Fruit fly (Drosophila melanogaster): ENCODE data around the gene Rheb.

Rheb gene

DNA sequence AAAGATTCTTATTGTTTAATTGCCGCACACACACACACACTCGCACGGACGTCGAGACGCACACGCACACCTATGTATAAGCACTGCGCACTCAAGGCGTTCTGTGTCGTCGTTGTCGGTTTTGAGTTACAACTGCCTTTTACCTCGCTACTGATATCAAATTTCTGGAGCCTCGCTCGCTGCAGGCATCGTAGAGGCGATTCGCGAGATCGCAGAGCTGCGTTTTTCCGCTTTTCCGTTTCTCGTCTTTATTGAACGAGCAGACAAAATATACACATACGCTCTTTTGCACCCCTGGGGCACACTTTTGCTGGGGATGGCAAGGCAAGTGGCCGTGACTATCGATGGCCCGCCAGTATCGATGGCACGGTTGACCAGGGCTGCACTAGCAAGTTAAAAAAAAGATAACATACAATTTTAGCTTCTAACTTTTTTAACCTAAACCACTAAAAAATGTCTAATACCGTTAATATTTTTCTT, 21.2 kb upstream of the Rheb start, which contains the start of gene CG2519 (continued):
- no peak for TF ChIP-seq CG15601 (tag; optimal IDR thresholded peaks at IDR 0.05)
- peak; percentile 93 for TF ChIP-seq YL-1 (GFP tag; optimal IDR thresholded peaks at IDR 0.05)
- TF ChIP-seq CG15073 (GFP tag; optimal IDR thresholded peaks at IDR 0.05) = no peak
- TF ChIP-seq Six4 (GFP tag; optimal IDR thresholded peaks at IDR 0.05) = peak; percentile 51
- TF ChIP-seq gcm2 (GFP tag; optimal IDR thresholded peaks at IDR 0.05) = no peak
- TF ChIP-seq CG11695 (GFP tag; IDR thresholded peaks at IDR 0.05) = 0 out of 3 replicates have a peak, but pooled peaks have one; percentile 19
- TF ChIP-seq Ets97D (GFP tag; optimal IDR thresholded peaks at IDR 0.05) = peak; percentile 77
- no peak for TF ChIP-seq Dip2 (GFP tag; IDR thresholded peaks at IDR 0.05)
- TF ChIP-seq CG9876 (GFP tag; optimal IDR thresholded peaks at IDR 0.05) = no peak
- TF ChIP-seq twi (tag; optimal IDR thresholded peaks at IDR 0.05) = no peak
- peak; percentile 15 for TF ChIP-seq CG18619 (GFP tag; optimal IDR thresholded peaks at IDR 0.05)
- TF ChIP-seq CG10543 (GFP tag; optimal IDR thresholded peaks at IDR 0.05) = peak; percentile 61
- peak; percentile 11 for TF ChIP-seq p53 (GFP tag; optimal IDR thresholded peaks at IDR 0.05)
- TF ChIP-seq Gug (GFP tag; IDR thresholded peaks at IDR 0.05) = peak; percentile 74; the same call in 2 of the 4 replicates
- TF ChIP-seq lov (optimal IDR thresholded peaks at IDR 0.05) = no peak
- 0 out of 3 replicates have a peak, but pooled peaks have one; percentile 53 for TF ChIP-seq lov (GFP tag; IDR thresholded peaks at IDR 0.05)
- no peak for TF ChIP-seq zf30C (GFP tag; optimal IDR thresholded peaks at IDR 0.05)
- peak; percentile 70 for TF ChIP-seq CG10366 (GFP tag; IDR thresholded peaks at IDR 0.05)
- TF ChIP-seq Fer2 (tag; optimal IDR thresholded peaks at IDR 0.05) = peak; percentile 27
- peak; percentile 74 for TF ChIP-seq Xbp1 (GFP tag; optimal IDR thresholded peaks at IDR 0.05)
- peak; percentile 81 for TF ChIP-seq CG34224 (GFP tag; IDR thresholded peaks at IDR 0.05; ENCODE audit: partially characterized antibody)
- no peak for TF ChIP-seq abd-A (tag; optimal IDR thresholded peaks at IDR 0.05)
- TF ChIP-seq pnt (GFP tag; optimal IDR thresholded peaks at IDR 0.05) = peak; percentile 19
- no peak for TF ChIP-seq NK7.1 (GFP tag; optimal IDR thresholded peaks at IDR 0.05)
- TF ChIP-seq pho (GFP tag; optimal IDR thresholded peaks at IDR 0.05) = peak; percentile 77
- TF ChIP-seq gro (GFP tag; optimal IDR thresholded peaks at IDR 0.05) = peak; percentile 80
- peak; percentile 73 for TF ChIP-seq Myb (GFP tag; optimal IDR thresholded peaks at IDR 0.05)
- TF ChIP-seq Dp (GFP tag; optimal IDR thresholded peaks at IDR 0.05) = peak; percentile 58
- no peak for TF ChIP-seq fru (optimal IDR thresholded peaks at IDR 0.05)
- TF ChIP-seq CG12071 (GFP tag; optimal IDR thresholded peaks at IDR 0.05) = no peak
- TF ChIP-seq CG11504 (tag; optimal IDR thresholded peaks at IDR 0.05) = no peak
- peak in 1 of 2 experiments; percentile 45 for TF ChIP-seq Pdp1 (GFP tag; optimal IDR thresholded peaks at IDR 0.05)
- TF ChIP-seq CG30403 (GFP tag; optimal IDR thresholded peaks at IDR 0.05) = peak; percentile 68
- TF ChIP-seq Bteb2 (GFP tag; optimal IDR thresholded peaks at IDR 0.05) = peak; percentile 61
- TF ChIP-seq rib (GFP tag; IDR thresholded peaks at IDR 0.05) = peak; percentile 37; the same call in 1 of the 2 replicates
- peak; percentile 39 for TF ChIP-seq CG4820 (GFP tag; optimal IDR thresholded peaks at IDR 0.05)
- peak; percentile 62; the same call in 1 of the 2 replicates for TF ChIP-seq onecut (GFP tag; IDR thresholded peaks at IDR 0.05)
- TF ChIP-seq Sox100B (GFP tag; optimal IDR thresholded peaks at IDR 0.05) = no peak
- TF ChIP-seq CG14667 (GFP tag; IDR thresholded peaks at IDR 0.05) = peak; percentile 14; the same call in 1 of the 2 replicates
- TF ChIP-seq ci (GFP tag; IDR thresholded peaks at IDR 0.05) = peak; percentile 66
- peak; percentile 81 for TF ChIP-seq D (optimal IDR thresholded peaks at IDR 0.05)
- no peak for TF ChIP-seq D (GFP tag; optimal IDR thresholded peaks at IDR 0.05)
- TF ChIP-seq HLH4C (GFP tag; IDR thresholded peaks at IDR 0.05; ENCODE audit: partially characterized antibody) = peak; percentile 96
- TF ChIP-seq zfh2 (GFP tag; optimal IDR thresholded peaks at IDR 0.05) = peak; percentile 72
- TF ChIP-seq CG33213 (GFP tag; optimal IDR thresholded peaks at IDR 0.05) = peak; percentile 52
- peak; percentile 15 for TF ChIP-seq CG10462 (GFP tag; optimal IDR thresholded peaks at IDR 0.05)
- no peak for TF ChIP-seq CG11398 (GFP tag; optimal IDR thresholded peaks at IDR 0.05)
- peak; percentile 53 for TF ChIP-seq MTF-1 (GFP tag; optimal IDR thresholded peaks at IDR 0.05; ENCODE audit: borderline replicate concordance)
- TF ChIP-seq gfzf (GFP tag; optimal IDR thresholded peaks at IDR 0.05) = peak; percentile 42
- peak; percentile 82 for TF ChIP-seq NFAT (GFP tag; IDR thresholded peaks at IDR 0.05)
- peak; percentile 58 for TF ChIP-seq CG7786 (GFP tag; optimal IDR thresholded peaks at IDR 0.05)
- TF ChIP-seq unpg (GFP tag; optimal IDR thresholded peaks at IDR 0.05) = no peak
